Worm (Caenorhabditis elegans): Measurements from ENCODE around the gene ugt-7.
"Not testable (repeated sequence)": the region's sequence is repeated elsewhere in the genome, so short reads cannot be mapped to it uniquely, and the experiment has no call there.

Gene ugt-7

DNA sequence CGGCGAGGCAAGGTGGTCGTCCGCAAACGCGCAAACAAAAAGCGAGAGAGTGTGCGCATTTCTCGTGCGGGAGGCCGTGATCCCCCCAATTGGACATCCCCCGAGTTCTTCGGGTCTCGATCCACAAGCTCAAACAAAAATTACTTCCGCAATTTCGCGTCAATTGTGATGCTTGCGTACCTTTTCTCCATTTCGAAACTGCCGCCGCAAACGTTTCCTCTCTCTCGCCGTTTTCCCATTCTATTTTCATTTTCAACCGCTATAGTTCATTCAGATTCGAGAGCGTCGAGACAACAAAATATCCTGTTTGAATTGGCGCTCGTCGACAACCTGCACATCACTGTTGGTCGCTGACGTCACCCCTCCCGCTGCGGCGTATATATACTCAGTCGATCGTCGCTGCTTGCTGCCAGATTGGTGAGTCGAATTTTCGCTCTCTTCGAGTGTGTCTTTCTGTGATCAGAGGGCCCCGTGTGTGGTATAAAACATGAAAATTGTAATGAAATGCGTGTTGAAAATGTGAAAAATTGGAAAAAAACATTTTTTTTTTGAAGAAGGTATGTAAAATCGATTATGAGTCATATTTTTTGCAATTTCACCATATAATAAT lies 49.1 kb upstream of the ugt-7 start, which contains the start of the genes pqn-51 and K11D12.14 (continued):
- TF ChIP-seq unc-55 (GFP tag; optimal IDR thresholded peaks at IDR 0.05) = peak; percentile 69
- TF ChIP-seq elt-4 (tag; optimal IDR thresholded peaks at IDR 0.05) = no peak
- no peak for TF ChIP-seq T23F11.4 (GFP tag; optimal IDR thresholded peaks at IDR 0.05)
- TF ChIP-seq ceh-6 (GFP tag; optimal IDR thresholded peaks at IDR 0.05) = no peak
- no peak for TF ChIP-seq ahr-1 (tag; optimal IDR thresholded peaks at IDR 0.05)
- TF ChIP-seq Y22D7AL.16 (tag; optimal IDR thresholded peaks at IDR 0.05) = no peak
- TF ChIP-seq mec-3 (tag; optimal IDR thresholded peaks at IDR 0.05; ENCODE audit: borderline replicate concordance) = no peak
- peak; percentile 91 for TF ChIP-seq rnt-1 (tag; optimal IDR thresholded peaks at IDR 0.05)
- TF ChIP-seq ceh-18 (tag; optimal IDR thresholded peaks at IDR 0.05) = peak; percentile 93
- peak; percentile 9; the same call in 1 of the 2 replicates for TF ChIP-seq unc-3 (GFP tag; conservative IDR thresholded peaks at IDR 0.05)
- no peak for TF ChIP-seq unc-3 (tag; optimal IDR thresholded peaks at IDR 0.05)
- TF ChIP-seq ceh-24 (tag; optimal IDR thresholded peaks at IDR 0.05) = no peak
- TF ChIP-seq elt-2 (tag; optimal IDR thresholded peaks at IDR 0.05) = peak; percentile 25
- TF ChIP-seq sox-2 (GFP tag; IDR thresholded peaks at IDR 0.05) = no peak
- TF ChIP-seq ztf-16 (tag; optimal IDR thresholded peaks at IDR 0.05) = peak; percentile 38
- TF ChIP-seq ceh-30 (tag; optimal IDR thresholded peaks at IDR 0.05) = no peak
- TF ChIP-seq ceh-34 (tag; optimal IDR thresholded peaks at IDR 0.05) = peak; percentile 78
- peak; percentile 48 for TF ChIP-seq pax-1 (tag; optimal IDR thresholded peaks at IDR 0.05)
- no peak for TF ChIP-seq ceh-48 (tag; optimal IDR thresholded peaks at IDR 0.05)
- TF ChIP-seq sox-4 (tag; optimal IDR thresholded peaks at IDR 0.05) = no peak

DNA sequence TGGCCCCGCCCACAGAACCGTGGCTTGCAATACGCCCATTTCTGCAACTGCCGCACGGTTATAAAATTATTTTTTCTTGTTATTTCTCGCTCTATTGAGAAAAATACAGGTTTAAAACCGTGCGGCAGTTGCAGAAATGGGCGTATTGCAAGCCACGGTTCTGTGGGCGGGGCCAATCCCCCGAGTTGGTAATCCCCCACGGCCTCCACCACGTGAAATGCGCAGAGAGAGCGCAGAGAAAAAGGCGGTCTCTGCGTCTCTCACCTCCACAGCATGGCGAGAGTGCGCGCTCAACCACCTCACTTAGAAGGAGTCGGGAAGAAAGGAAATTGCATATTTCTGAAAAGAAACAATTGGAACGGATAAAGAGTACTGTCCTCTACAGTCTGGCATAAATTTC lies 46.9 kb upstream of the ugt-7 start:
- 0 out of 2 replicates have a peak, but pooled peaks have one; percentile 17 for TF ChIP-seq ceh-45 (GFP tag; IDR thresholded peaks at IDR 0.05)
- TF ChIP-seq unc-3 (GFP tag; conservative IDR thresholded peaks at IDR 0.05) = 0 out of 2 replicates have a peak, but pooled peaks have one; percentile 10
- TF ChIP-seq unc-3 (tag; optimal IDR thresholded peaks at IDR 0.05) = not testable (repeated sequence)

DNA sequence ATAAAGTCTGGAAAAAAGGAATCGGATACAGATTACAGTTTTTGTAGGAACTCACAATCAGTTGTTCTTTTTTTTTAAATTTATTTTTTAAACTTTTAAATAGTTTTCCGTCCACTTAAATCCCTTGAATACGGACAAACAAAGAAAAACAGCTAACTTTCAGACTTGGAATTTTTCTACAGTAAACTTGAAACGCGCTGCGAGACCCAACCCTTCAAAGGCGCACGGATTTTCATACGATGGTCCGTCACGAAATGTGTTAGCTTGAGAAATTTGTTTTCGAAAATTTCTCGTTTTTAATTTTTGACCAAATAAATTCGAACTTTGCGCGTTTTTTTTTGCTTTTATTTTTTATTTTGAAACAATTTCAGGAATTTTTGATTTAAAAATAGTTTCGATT lies 46.2 kb upstream of the ugt-7 start:
- TF ChIP-seq F13H6.1 (tag; optimal IDR thresholded peaks at IDR 0.05) = no peak
- no peak for TF ChIP-seq ceh-30 (tag; optimal IDR thresholded peaks at IDR 0.05)
- TF ChIP-seq ahr-1 (tag; optimal IDR thresholded peaks at IDR 0.05) = no peak
- no peak for TF ChIP-seq eyg-1 (tag; optimal IDR thresholded peaks at IDR 0.05)
- TF ChIP-seq sdc-2 (tag; optimal IDR thresholded peaks at IDR 0.05) = no peak
- TF ChIP-seq nhr-11 (tag; optimal IDR thresholded peaks at IDR 0.05) = no peak
- no peak for TF ChIP-seq C08G9.2 (tag; optimal IDR thresholded peaks at IDR 0.05)
- TF ChIP-seq T23F11.4 (GFP tag; optimal IDR thresholded peaks at IDR 0.05) = no peak

DNA sequence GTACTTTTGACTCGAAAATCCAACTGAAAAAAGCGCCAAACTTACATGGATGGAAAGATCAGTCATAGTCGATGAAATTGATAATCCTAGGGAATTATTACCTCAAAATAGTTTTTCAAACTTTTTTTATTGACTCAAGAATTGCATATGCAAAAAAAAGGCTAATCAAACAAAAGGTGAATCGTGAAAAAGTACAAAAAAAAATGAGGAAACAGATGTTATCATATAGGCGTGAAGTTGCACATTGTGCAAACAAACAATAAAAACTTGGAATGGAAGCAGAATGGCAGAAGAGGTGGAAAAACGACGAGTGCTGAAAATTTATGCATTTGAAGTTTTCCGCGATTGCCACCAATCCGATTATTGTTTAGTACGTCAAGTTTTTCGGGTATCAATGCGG lies 45.7 kb upstream of the ugt-7 start, which contains the start of gene exc-14:
exc-14 (minus strand) TSS at position 101 of the 400 bp plus-strand sequence.
- no peak for TF ChIP-seq ceh-9 (tag; optimal IDR thresholded peaks at IDR 0.05)
- TF ChIP-seq C38D4.7 (GFP tag; optimal IDR thresholded peaks at IDR 0.05) = no peak
- no peak for TF ChIP-seq hlh-15 (tag; optimal IDR thresholded peaks at IDR 0.05)
- no peak for TF ChIP-seq ztf-16 (tag; optimal IDR thresholded peaks at IDR 0.05)
- TF ChIP-seq K02D7.2 (tag; optimal IDR thresholded peaks at IDR 0.05) = no peak
- TF ChIP-seq unc-86 (tag; optimal IDR thresholded peaks at IDR 0.05) = no peak
- no peak for TF ChIP-seq unc-3 (GFP tag; conservative IDR thresholded peaks at IDR 0.05)
- no peak for TF ChIP-seq unc-3 (tag; optimal IDR thresholded peaks at IDR 0.05)
- no peak for TF ChIP-seq ceh-45 (GFP tag; IDR thresholded peaks at IDR 0.05)
- TF ChIP-seq sox-2 (GFP tag; IDR thresholded peaks at IDR 0.05) = no peak
- TF ChIP-seq T23F11.4 (GFP tag; optimal IDR thresholded peaks at IDR 0.05) = no peak
- no peak for TF ChIP-seq eyg-1 (tag; optimal IDR thresholded peaks at IDR 0.05)
- no peak for TF ChIP-seq ceh-48 (tag; optimal IDR thresholded peaks at IDR 0.05)
- TF ChIP-seq unc-42 (tag; optimal IDR thresholded peaks at IDR 0.05) = no peak
- no peak for TF ChIP-seq ceh-22 (tag; optimal IDR thresholded peaks at IDR 0.05)
- no peak for TF ChIP-seq fkh-6 (tag; optimal IDR thresholded peaks at IDR 0.05)
- no peak for TF ChIP-seq pqm-1 (tag; optimal IDR thresholded peaks at IDR 0.05)
- TF ChIP-seq pha-2 (tag; optimal IDR thresholded peaks at IDR 0.05) = no peak
- TF ChIP-seq nhr-11 (tag; optimal IDR thresholded peaks at IDR 0.05) = no peak
